Worm (Caenorhabditis elegans) whole organism, young adult: ENCODE measurements around the gene Y119D3B.14.

Experiments
- B0261.1 ChIP-seq: sonication (generic microtip); optimal IDR thresholded peaks from 2 replicates; lab custom pipeline; 2016; ENCODE audit warnings: mild to moderate bottlenecking, missing genetic modification characterization, moderate library complexity, missing compliant biosample characterization
- F23B12.7 ChIP-seq: sonication (generic microtip); optimal IDR thresholded peaks from 2 replicates; lab custom pipeline; 2017; ENCODE audit warnings: missing genetic modification characterization, mild to moderate bottlenecking, missing compliant biosample characterization, antibody characterized with exemption, moderate library complexity; ENCODE audit not compliant: insufficient read depth
- F39B2.1 ChIP-seq: fragments of 200-800 bp; sonication (Bioruptor generic); IDR thresholded peaks from 2 replicates; pipeline ENCODE4 v1.3.6; 2022; ENCODE audit warnings: missing genetic modification reagents, missing genetic modification characterization, missing compliant biosample characterization
- K11D2.4 ChIP-seq: fragments of 200-800 bp; sonication (Bioruptor generic); IDR thresholded peaks from 2 replicates; pipeline ENCODE4 v1.3.6; 2022; ENCODE audit warnings: missing genetic modification reagents, missing genetic modification characterization, missing compliant biosample characterization
- K12H6.12 ChIP-seq: fragments of 200-800 bp; sonication (Bioruptor generic); optimal IDR thresholded peaks from 2 replicates; lab custom pipeline; 2018; ENCODE audit warnings: mild to moderate bottlenecking, missing genetic modification characterization, missing compliant biosample characterization
- T26A5.8 ChIP-seq: sonication (generic microtip); optimal IDR thresholded peaks from 2 replicates; lab custom pipeline; 2016; ENCODE audit warnings: missing genetic modification characterization, missing compliant biosample characterization
- Y79H2A.3 ChIP-seq: fragments of 200-800 bp; sonication (Bioruptor generic); conservative IDR thresholded peaks from 2 replicates; pipeline ENCODE4 v1.3.6; 2022; ENCODE audit warnings: missing genetic modification reagents, missing genetic modification characterization, missing compliant biosample characterization
- aptf-3 ChIP-seq: fragments of 200-800 bp; sonication (Bioruptor generic); IDR thresholded peaks from 2 replicates; pipeline ENCODE4 v1.3.6; 2022; ENCODE audit warnings: missing genetic modification characterization, missing compliant biosample characterization
- atf-7 ChIP-seq: sonication (generic microtip); optimal IDR thresholded peaks from 2 replicates; lab custom pipeline; 2017; ENCODE audit warnings: mild to moderate bottlenecking, missing genetic modification characterization, missing compliant biosample characterization
- attf-5 ChIP-seq: fragments of 200-800 bp; sonication (Bioruptor generic); optimal IDR thresholded peaks from 2 replicates; lab custom pipeline; 2018; ENCODE audit warnings: mild to moderate bottlenecking, missing genetic modification characterization, missing compliant biosample characterization
- bed-1 ChIP-seq: fragments of 200-800 bp; sonication (Bioruptor generic); IDR thresholded peaks from 2 replicates; pipeline ENCODE4 v1.3.6; 2022; ENCODE audit warnings: missing genetic modification reagents, missing genetic modification characterization, missing compliant biosample characterization
- cebp-1 ChIP-seq, 2 experiments: fragments of 200-800 bp in 1 of 2; sonication (Bioruptor generic) in 1 of 2; sonication (generic microtip) in 1 of 2; IDR thresholded peaks in 1 of 2; optimal IDR thresholded peaks in 1 of 2; 2 replicates each; pipeline versions ENCODE4 v1.3.6 to Lab custom; 2017 to 2022; ENCODE audit warnings: missing compliant biosample characterization in 2 of 2, missing genetic modification characterization in 2 of 2, mild to moderate bottlenecking in 1 of 2, missing genetic modification reagents in 1 of 2, moderate library complexity in 1 of 2
- ceh-40 ChIP-seq: fragments of 200-800 bp; sonication (Bioruptor generic); IDR thresholded peaks from 2 replicates; pipeline ENCODE4 v1.3.6; 2022; ENCODE audit warnings: missing genetic modification characterization, missing compliant biosample characterization
- ceh-79 ChIP-seq: sonication (generic microtip); optimal IDR thresholded peaks from 2 replicates; lab custom pipeline; 2017; ENCODE audit warnings: mild to moderate bottlenecking, missing genetic modification characterization, missing compliant biosample characterization
- chd-7 ChIP-seq: sonication (generic microtip); optimal IDR thresholded peaks from 2 replicates; lab custom pipeline; 2016; ENCODE audit warnings: mild to moderate bottlenecking, missing genetic modification characterization, moderate library complexity, missing compliant biosample characterization
- die-1 ChIP-seq: sonication (generic microtip); optimal IDR thresholded peaks from 2 replicates; lab custom pipeline; 2016; ENCODE audit warnings: missing genotype, mild to moderate bottlenecking, missing genetic modification characterization, missing compliant biosample characterization
- egl-18 ChIP-seq: fragments of 200-800 bp; sonication (Bioruptor generic); IDR thresholded peaks from 2 replicates; pipeline ENCODE4 v1.3.6; 2022; ENCODE audit warnings: missing genetic modification reagents, missing genetic modification characterization, missing compliant biosample characterization
- egl-44 ChIP-seq: fragments of 200-800 bp; sonication (Bioruptor generic); IDR thresholded peaks from 2 replicates; pipeline ENCODE4 v1.3.6; 2022; ENCODE audit warnings: missing genetic modification reagents, missing genetic modification characterization, missing compliant biosample characterization
- egrh-3 ChIP-seq: fragments of 200-800 bp; sonication (Bioruptor generic); IDR thresholded peaks from 2 replicates; pipeline ENCODE4 v1.3.6; 2022; ENCODE audit warnings: missing genetic modification reagents, missing genetic modification characterization, missing compliant biosample characterization
- fkh-3 ChIP-seq: sonication (generic microtip); optimal IDR thresholded peaks from 2 replicates; lab custom pipeline; 2016; ENCODE audit warnings: mild to moderate bottlenecking, missing genetic modification characterization, missing compliant biosample characterization
- him-1 ChIP-seq: sonication (generic microtip); optimal IDR thresholded peaks from 2 replicates; lab custom pipeline; 2016; ENCODE audit warnings: missing genotype, missing genetic modification reagents, missing genetic modification characterization, missing compliant biosample characterization
- hmg-1.2 ChIP-seq: fragments of 200-800 bp; sonication (Bioruptor generic); IDR thresholded peaks from 2 replicates; pipeline ENCODE4 v1.3.6; 2022; ENCODE audit warnings: missing genetic modification reagents, missing genetic modification characterization, missing compliant biosample characterization
- let-526 ChIP-seq: fragments of 200-800 bp; sonication (Bioruptor generic); IDR thresholded peaks from 2 replicates; pipeline ENCODE4 v1.3.6; 2022; ENCODE audit warnings: missing genetic modification reagents, missing genetic modification characterization, missing compliant biosample characterization
- let-607 ChIP-seq, 2 experiments: fragments of 200-800 bp in 1 of 2; sonication (Bioruptor generic) in 1 of 2; sonication (generic microtip) in 1 of 2; optimal IDR thresholded peaks; 2 replicates each; lab custom pipeline; 2016 to 2018; ENCODE audit warnings: mild to moderate bottlenecking in 2 of 2, missing compliant biosample characterization in 2 of 2, missing genetic modification characterization in 2 of 2, moderate library complexity in 2 of 2, missing genotype in 1 of 2
- lin-40 ChIP-seq: sonication (generic microtip); optimal IDR thresholded peaks from 2 replicates; lab custom pipeline; 2016; ENCODE audit warnings: missing genetic modification characterization, mild to moderate bottlenecking, missing compliant biosample characterization, missing genotype, missing genetic modification reagents
- lsy-27 ChIP-seq: sonication (generic microtip); optimal IDR thresholded peaks from 2 replicates; lab custom pipeline; 2017; ENCODE audit warnings: missing genetic modification characterization, mild to moderate bottlenecking, missing compliant biosample characterization, antibody characterized with exemption, missing genotype, borderline replicate concordance; ENCODE audit not compliant: insufficient read depth
- madf-3 ChIP-seq: fragments of 200-800 bp; sonication (Bioruptor generic); IDR thresholded peaks from 2 replicates; pipeline ENCODE4 v1.3.6; 2022; ENCODE audit warnings: missing genetic modification reagents, missing genetic modification characterization, missing compliant biosample characterization
- madf-6 ChIP-seq: fragments of 200-800 bp; sonication (Bioruptor generic); IDR thresholded peaks from 2 replicates; pipeline ENCODE4 v1.3.6; 2022; ENCODE audit warnings: missing genetic modification reagents, missing genetic modification characterization, missing compliant biosample characterization
- madf-8 ChIP-seq: fragments of 200-800 bp; sonication (Bioruptor generic); conservative IDR thresholded peaks from 2 replicates; pipeline ENCODE4 v1.3.6; 2022; ENCODE audit warnings: missing genetic modification reagents, missing genetic modification characterization, missing compliant biosample characterization
- mcd-1 ChIP-seq: fragments of 200-800 bp; sonication (Bioruptor generic); IDR thresholded peaks from 2 replicates; pipeline ENCODE4 v1.3.6; 2022; ENCODE audit warnings: missing genetic modification reagents, missing genetic modification characterization, missing compliant biosample characterization
- mes-4 ChIP-seq: sonication (generic microtip); optimal IDR thresholded peaks from 2 replicates; lab custom pipeline; 2016; ENCODE audit warnings: missing genotype, missing genetic modification characterization, missing compliant biosample characterization
- nhr-80 ChIP-seq: sonication (generic microtip); optimal IDR thresholded peaks from 2 replicates; lab custom pipeline; 2016; ENCODE audit warnings: missing genetic modification characterization, missing compliant biosample characterization
- rec-8 ChIP-seq, 2 experiments: sonication (generic microtip); optimal IDR thresholded peaks; 2 replicates each; lab custom pipeline; 2016; ENCODE audit warnings: mild to moderate bottlenecking in 2 of 2, missing genetic modification characterization in 2 of 2, missing genetic modification reagents in 2 of 2, missing genotype in 2 of 2, missing biosample characterization in 1 of 2, missing compliant biosample characterization in 1 of 2, moderate library complexity in 1 of 2
- rpc-1 ChIP-seq, 2 experiments: fragments of 150-350 bp in 1 of 2; sonication (generic microtip) in 1 of 2; optimal IDR thresholded peaks; 2 replicates each; lab custom pipeline; 2014 to 2018; ENCODE audit warnings: missing biosample characterization in 1 of 2, missing genetic modification characterization in 1 of 2, missing genetic modification reagents in 1 of 2, missing genotype in 1 of 2
- snpc-3.4 ChIP-seq: sonication (generic microtip); optimal IDR thresholded peaks from 2 replicates; lab custom pipeline; 2017; ENCODE audit warnings: missing genetic modification characterization, mild to moderate bottlenecking, missing compliant biosample characterization, antibody characterized with exemption, moderate library complexity, missing genotype, missing genetic modification reagents
- somi-1 ChIP-seq: fragments of 200-800 bp; sonication (Bioruptor generic); optimal IDR thresholded peaks from 2 replicates; lab custom pipeline; 2018; ENCODE audit warnings: mild to moderate bottlenecking, missing genetic modification characterization, missing compliant biosample characterization
- tbx-9 ChIP-seq: sonication (generic microtip); optimal IDR thresholded peaks from 2 replicates; lab custom pipeline; 2016; ENCODE audit warnings: borderline replicate concordance, missing genetic modification characterization, inconsistent platforms, missing compliant biosample characterization
- xnd-1 ChIP-seq: sonication (generic microtip); optimal IDR thresholded peaks from 2 replicates; lab custom pipeline; 2016; ENCODE audit warnings: missing genotype, missing genetic modification reagents, missing genetic modification characterization, missing compliant biosample characterization
- zim-3 ChIP-seq: sonication (generic microtip); optimal IDR thresholded peaks from 2 replicates; lab custom pipeline; 2017; ENCODE audit warnings: mild to moderate bottlenecking, missing genetic modification characterization, moderate library complexity, missing compliant biosample characterization
- ztf-22 ChIP-seq: fragments of 200-800 bp; sonication (Bioruptor generic); optimal IDR thresholded peaks from 2 replicates; lab custom pipeline; 2018; ENCODE audit warnings: mild to moderate bottlenecking, missing genetic modification characterization, moderate library complexity, missing compliant biosample characterization
- ztf-25 ChIP-seq: fragments of 200-800 bp; sonication (Bioruptor generic); IDR thresholded peaks from 2 replicates; pipeline ENCODE4 v1.3.6; 2022; ENCODE audit warnings: missing genetic modification reagents, missing genetic modification characterization, missing compliant biosample characterization
- ztf-26 ChIP-seq: sonication (generic microtip); optimal IDR thresholded peaks from 2 replicates; lab custom pipeline; 2017; ENCODE audit warnings: missing genetic modification characterization, missing compliant biosample characterization
- ztf-3 ChIP-seq: fragments of 200-800 bp; sonication (Bioruptor generic); optimal IDR thresholded peaks from 2 replicates; lab custom pipeline; 2018; ENCODE audit warnings: mild to moderate bottlenecking, missing genetic modification characterization, missing compliant biosample characterization
- ztf-6 ChIP-seq: fragments of 200-800 bp; sonication (Bioruptor generic); IDR thresholded peaks from 2 replicates; pipeline ENCODE4 v1.3.6; 2022; ENCODE audit warnings: missing genetic modification reagents, missing genetic modification characterization, missing compliant biosample characterization

The Y119D3B.14 gene

DNA sequence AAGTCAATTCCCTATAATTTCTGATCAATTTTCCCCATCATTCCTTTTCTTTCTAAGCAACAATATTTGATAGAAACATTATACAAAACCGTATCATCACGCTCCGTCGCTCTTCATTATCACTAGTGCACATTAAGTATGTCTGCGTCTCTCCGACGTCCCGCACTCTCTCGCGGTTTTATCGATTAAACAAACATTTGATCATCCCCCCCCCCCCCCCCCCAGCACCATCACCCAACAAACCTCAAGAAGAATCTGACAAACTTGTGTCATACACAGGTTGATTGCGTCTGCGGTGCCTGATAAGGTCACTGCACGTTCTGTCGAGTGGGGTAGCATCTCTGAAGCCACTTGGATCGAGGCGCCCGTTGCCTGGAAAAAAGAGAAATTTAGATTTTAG lies 26.4 kb upstream of the Y119D3B.14 start (continued):
- TF ChIP-seq F39B2.1 (no peak), egrh-3 (GFP tag; lab: Robert Waterston, UW) (peak; percentile 46; the same call in 1 of the 2 replicates), zim-3 (tag; lab: Kevin White, UChicago) (no peak), fkh-3 (tag; lab: Kevin White, UChicago) (no peak), bed-1 (GFP tag; lab: Robert Waterston, UW) (no peak), aptf-3 (no peak), egl-18 (GFP tag; lab: Robert Waterston, UW) (no peak), ceh-79 (no peak), xnd-1 (no peak), rpc-1 (optimal IDR thresholded peaks at IDR 0.05; lab: Kevin White, UChicago) (no peak), rpc-1 (tag; optimal IDR thresholded peaks at IDR 0.05; lab: Kevin White, UChicago) (no peak), snpc-3.4 (tag; lab: Kevin White, UChicago) (no peak), Y79H2A.3 (GFP tag; lab: Robert Waterston, UW) (no peak), ztf-22 (no peak), nhr-80 (tag; lab: Kevin White, UChicago) (peak; percentile 61), chd-7 (tag; lab: Kevin White, UChicago) (no peak), ztf-6 (GFP tag; lab: Robert Waterston, UW) (no peak), ztf-3 (GFP tag; lab: Kevin White, UChicago) (no peak), atf-7 (tag; lab: Kevin White, UChicago) (peak; percentile 15), F23B12.7 (tag; lab: Kevin White, UChicago) (no peak), mcd-1 (GFP tag; lab: Robert Waterston, UW) (no peak)
- TF ChIP-seq, all 124 proteins: peak for 7

DNA sequence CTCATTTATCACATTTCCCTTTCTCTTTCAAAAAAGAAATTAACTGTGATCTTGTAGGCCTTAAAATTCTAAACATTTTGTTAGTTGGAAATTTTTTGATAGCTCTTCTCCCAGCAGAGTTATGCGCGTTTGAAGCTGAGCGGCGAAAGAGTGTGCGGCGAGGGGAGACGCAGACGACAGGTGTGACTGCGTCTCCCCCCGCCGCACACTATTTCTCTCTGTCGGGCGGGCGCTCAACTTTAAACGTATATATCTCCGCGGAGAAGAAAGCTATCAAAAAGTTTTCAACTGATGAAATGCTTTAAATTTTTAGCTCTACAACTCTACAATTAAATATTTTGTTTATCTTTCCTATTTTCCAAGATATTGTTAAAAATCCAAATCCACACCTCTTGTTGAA lies 25.4 kb upstream of the Y119D3B.14 start:
- TF ChIP-seq egrh-3 (GFP tag; lab: Robert Waterston, UW), result peak; percentile 10; the same call in 1 of the 2 replicates
- no peak for TF ChIP-seq rec-8 (tag; optimal IDR thresholded peaks at IDR 0.05; lab: Kevin White, UChicago)
- no peak for TF ChIP-seq let-607 (tag; optimal IDR thresholded peaks at IDR 0.05; lab: Kevin White, UChicago)
- TF ChIP-seq K12H6.12 (tag; lab: Kevin White, UChicago), result no peak
- TF ChIP-seq hmg-1.2, result peak; percentile 97
- TF ChIP-seq madf-8 (GFP tag; lab: Robert Waterston, UW), result no peak
- TF ChIP-seq madf-3 (GFP tag; lab: Robert Waterston, UW), result no peak
- no peak for TF ChIP-seq die-1 (tag; lab: Kevin White, UChicago)
- no peak for TF ChIP-seq let-526
- no peak for TF ChIP-seq lsy-27 (tag; lab: Kevin White, UChicago)
- no peak for TF ChIP-seq ceh-40 (GFP tag; lab: Robert Waterston, UW)
- TF ChIP-seq egl-44 (GFP tag; lab: Robert Waterston, UW), result no peak
- TF ChIP-seq cebp-1 (GFP tag; IDR thresholded peaks at IDR 0.05; lab: Robert Waterston, UW), result no peak
- TF ChIP-seq cebp-1 (tag; optimal IDR thresholded peaks at IDR 0.05; lab: Kevin White, UChicago), result no peak

DNA sequence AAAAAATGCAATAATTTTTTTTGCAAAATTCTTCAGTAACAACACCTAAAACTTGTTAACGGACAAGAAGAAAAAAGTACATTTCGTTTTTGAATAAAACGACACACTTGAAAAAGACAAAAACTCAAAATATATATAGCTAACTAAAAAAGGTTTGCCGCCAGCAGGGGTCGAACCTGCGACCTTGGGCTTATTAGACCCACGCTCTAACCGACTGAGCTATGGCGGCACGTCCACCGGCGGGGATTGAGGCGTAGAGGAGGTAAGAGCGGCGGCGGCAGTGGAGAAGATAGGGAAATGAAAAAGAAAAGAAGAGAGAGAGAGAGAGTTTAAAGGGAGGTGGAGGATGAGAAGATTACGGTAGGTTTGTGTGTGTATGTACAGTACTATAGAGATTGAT lies 24.6 kb upstream of the Y119D3B.14 start:
- TF ChIP-seq rec-8 (tag; optimal IDR thresholded peaks at IDR 0.05; lab: Kevin White, UChicago), result no peak
- peak; percentile 36 for TF ChIP-seq F23B12.7 (tag; lab: Kevin White, UChicago)
- peak; percentile 29 for TF ChIP-seq attf-5 (GFP tag; lab: Kevin White, UChicago)
- TF ChIP-seq rpc-1 (optimal IDR thresholded peaks at IDR 0.05; lab: Kevin White, UChicago), result peak; percentile 59
- peak; percentile 78 for TF ChIP-seq rpc-1 (tag; optimal IDR thresholded peaks at IDR 0.05; lab: Kevin White, UChicago)
- no peak for TF ChIP-seq T26A5.8
- TF ChIP-seq mes-4 (tag; lab: Kevin White, UChicago), result no peak
- no peak for TF ChIP-seq let-526
- no peak for TF ChIP-seq atf-7 (tag; lab: Kevin White, UChicago)
- TF ChIP-seq fkh-3 (tag; lab: Kevin White, UChicago), result no peak
- no peak for TF ChIP-seq madf-6 (GFP tag; lab: Robert Waterston, UW)
- peak in 1 of 2 experiments; percentile 57 for TF ChIP-seq let-607 (tag; optimal IDR thresholded peaks at IDR 0.05; lab: Kevin White, UChicago)
- TF ChIP-seq ztf-26, result peak; percentile 13
- TF ChIP-seq lin-40 (tag; lab: Kevin White, UChicago), result peak; percentile 28
- peak; percentile 74 for TF ChIP-seq B0261.1 (tag; lab: Kevin White, UChicago)
- no peak for TF ChIP-seq somi-1 (GFP tag; lab: Kevin White, UChicago)
- no peak for TF ChIP-seq tbx-9 (tag; lab: Kevin White, UChicago)
- TF ChIP-seq ztf-25 (GFP tag; lab: Robert Waterston, UW), result no peak
- TF ChIP-seq him-1 (tag; lab: Kevin White, UChicago), result no peak
- no peak for TF ChIP-seq K11D2.4 (GFP tag; lab: Robert Waterston, UW)
